Worm (Caenorhabditis elegans) whole organism, young adult: ENCODE measurements around the gene W08G11.3.

Source experiments
- ama-1 ChIP-seq, 3 experiments: fragments of 150-350 bp in 1 of 3; sonication (generic microtip) in 2 of 3; optimal IDR thresholded peaks; 2 replicates each; lab custom pipeline; 2014 to 2018; ENCODE audit warnings: missing biosample characterization in 2 of 3, missing genetic modification characterization in 2 of 3, missing genetic modification reagents in 2 of 3
- die-1 ChIP-seq: sonication (generic microtip); optimal IDR thresholded peaks from 2 replicates; lab custom pipeline; 2016; ENCODE audit warnings: missing genotype, mild to moderate bottlenecking, missing genetic modification characterization, missing compliant biosample characterization
- nfya-1 ChIP-seq: sonication (generic microtip); optimal IDR thresholded peaks from 2 replicates; lab custom pipeline; 2017; ENCODE audit warnings: antibody characterized with exemption, missing compliant biosample characterization, missing genetic modification characterization, borderline replicate concordance; ENCODE audit not compliant: insufficient read depth
- pha-4 ChIP-seq: fragments of 150-350 bp; sonication (generic microtip); optimal IDR thresholded peaks from 2 replicates; lab custom pipeline; 2014; ENCODE audit warnings: missing biosample characterization, missing genetic modification reagents, missing genetic modification characterization
- snpc-4 ChIP-seq, 5 experiments: fragments of 150-350 bp in 1 of 5; sonication (generic microtip) in 4 of 5; optimal IDR thresholded peaks; 2 replicates each; lab custom pipeline; 2014 to 2018; ENCODE audit warnings: missing genetic modification characterization in 5 of 5, missing biosample characterization in 3 of 5, antibody characterized with exemption in 2 of 5, mild to moderate bottlenecking in 2 of 5, missing compliant biosample characterization in 2 of 5, missing genotype in 2 of 5, moderate library complexity in 2 of 5, missing genetic modification reagents in 1 of 5

DNA sequence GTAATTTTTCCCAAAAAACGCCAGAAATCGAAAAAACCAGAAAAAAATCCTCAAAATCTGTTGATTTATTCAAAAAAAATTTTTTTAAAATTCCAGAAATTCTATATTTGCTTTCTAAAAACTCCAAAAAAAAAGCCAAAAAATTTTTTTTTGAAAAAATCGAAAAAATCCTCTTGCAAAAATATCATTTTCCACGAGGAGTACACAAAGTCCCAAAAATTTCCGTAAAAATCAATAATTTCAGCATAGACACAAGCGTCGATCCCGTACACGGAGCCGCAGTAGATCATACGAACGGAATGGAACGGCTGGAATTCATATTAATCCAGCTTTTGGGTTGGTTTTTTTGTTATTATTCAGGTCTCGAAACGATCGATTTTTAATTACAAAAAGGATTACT, 662 bp downstream of the W08G11.3 start:
- no peak for TF ChIP-seq pha-4 (tag; lab: Kevin White, UChicago)
- no peak for TF ChIP-seq die-1 (tag; lab: Kevin White, UChicago)
- no peak for TF ChIP-seq snpc-4 (GFP tag; optimal IDR thresholded peaks at IDR 0.05; lab: Kevin White, UChicago)
- TF ChIP-seq snpc-4 (tag; optimal IDR thresholded peaks at IDR 0.05; lab: Kevin White, UChicago) = no peak
- no peak for TF ChIP-seq ama-1 (optimal IDR thresholded peaks at IDR 0.05; lab: Kevin White, UChicago)
- TF ChIP-seq ama-1 (GFP tag; optimal IDR thresholded peaks at IDR 0.05; lab: Kevin White, UChicago) = no peak
- no peak for TF ChIP-seq nfya-1 (tag; lab: Kevin White, UChicago)
